Comparison of ENCODE assay signal across 5 worm cellular contexts in genomic region chrII:11157660-11158059, ce11.
TF ChIP-seq lines count a peak whose summit lies in the region.

No protein-coding gene starts in this region.

TF ChIP-seq in whole organism, L1 larva, 84 proteins besides CTCF, POLR2A, EP300 and RAD21 (continues in another document):
- no peak for TF ChIP-seq ama-1 (optimal IDR thresholded peaks at IDR 0.05; lab: Kevin White, UChicago)
- TF ChIP-seq fos-1 (tag; optimal IDR thresholded peaks at IDR 0.05; lab: Kevin White, UChicago): peak; percentile 21
- TF ChIP-seq ceh-82 (tag; optimal IDR thresholded peaks at IDR 0.05; lab: Kevin White, UChicago): peak; percentile 12 to 36 (median 30)
- TF ChIP-seq lin-15B (tag; optimal IDR thresholded peaks at IDR 0.05; lab: Kevin White, UChicago): no peak
- no peak for TF ChIP-seq nhr-237 (tag; optimal IDR thresholded peaks at IDR 0.05; lab: Kevin White, UChicago)
- peak; percentile 70 for TF ChIP-seq nhr-47 (tag; optimal IDR thresholded peaks at IDR 0.05; lab: Kevin White, UChicago)
- no peak for TF ChIP-seq egl-27 (tag; optimal IDR thresholded peaks at IDR 0.05; lab: Kevin White, UChicago)
- peak; percentile 35 for TF ChIP-seq fkh-8 (tag; optimal IDR thresholded peaks at IDR 0.05; lab: Kevin White, UChicago)
- TF ChIP-seq fkh-10 (GFP tag; optimal IDR thresholded peaks at IDR 0.05; lab: Kevin White, UChicago): no peak
- TF ChIP-seq sup-37 (GFP tag; optimal IDR thresholded peaks at IDR 0.05; lab: Kevin White, UChicago): no peak
- TF ChIP-seq mef-2 (tag; optimal IDR thresholded peaks at IDR 0.05; lab: Kevin White, UChicago): no peak
- no peak for TF ChIP-seq skn-1 (tag; optimal IDR thresholded peaks at IDR 0.05; lab: Kevin White, UChicago)
- TF ChIP-seq nhr-28 (tag; optimal IDR thresholded peaks at IDR 0.05; lab: Kevin White, UChicago): no peak
- peak; percentile 57 for TF ChIP-seq tbx-2 (tag; optimal IDR thresholded peaks at IDR 0.05; lab: Kevin White, UChicago)
- peak; percentile 21 for TF ChIP-seq nhr-77 (tag; optimal IDR thresholded peaks at IDR 0.05; lab: Kevin White, UChicago)
- TF ChIP-seq unc-98 (GFP tag; IDR thresholded peaks at IDR 0.05; lab: Robert Waterston, UW): no peak
- TF ChIP-seq aly-2 (tag; optimal IDR thresholded peaks at IDR 0.05; lab: Kevin White, UChicago): peak; percentile 47
- no peak for TF ChIP-seq fkh-4 (tag; optimal IDR thresholded peaks at IDR 0.05; lab: Kevin White, UChicago; ENCODE audit: borderline replicate concordance)
- TF ChIP-seq isw-1 (GFP tag; IDR thresholded peaks at IDR 0.05; lab: Robert Waterston, UW): no peak; the same call in 1 of the 2 replicates

TF ChIP-seq in whole organism, L3 larva, 47 proteins besides CTCF, POLR2A, EP300 and RAD21 (continues in another document):
- TF ChIP-seq ceh-9 (tag; optimal IDR thresholded peaks at IDR 0.05; lab: Kevin White, UChicago): no peak
- no peak for TF ChIP-seq sea-2 (GFP tag; optimal IDR thresholded peaks at IDR 0.05; lab: Kevin White, UChicago)
- TF ChIP-seq lin-39 (tag; optimal IDR thresholded peaks at IDR 0.05; lab: Kevin White, UChicago): peak; percentile 58
- TF ChIP-seq zag-1 (tag; optimal IDR thresholded peaks at IDR 0.05; lab: Kevin White, UChicago): no peak
- peak; percentile 56 for TF ChIP-seq elt-2 (tag; optimal IDR thresholded peaks at IDR 0.05; lab: Kevin White, UChicago)
- TF ChIP-seq ceh-82 (tag; optimal IDR thresholded peaks at IDR 0.05; lab: Kevin White, UChicago): peak; percentile 12
- TF ChIP-seq nfya-1 (tag; optimal IDR thresholded peaks at IDR 0.05; lab: Kevin White, UChicago; ENCODE audit: insufficient read depth): peak; percentile 42
- TF ChIP-seq hmg-11 (tag; optimal IDR thresholded peaks at IDR 0.05; lab: Kevin White, UChicago): peak; percentile 77
- peak; percentile 11 for TF ChIP-seq unc-62 (GFP tag; optimal IDR thresholded peaks at IDR 0.05; lab: Kevin White, UChicago)
- peak; percentile 33 for TF ChIP-seq nhr-43 (tag; optimal IDR thresholded peaks at IDR 0.05; lab: Kevin White, UChicago; ENCODE audit: poor library complexity, severe bottlenecking)
- peak; percentile 3 for TF ChIP-seq snpc-4 (tag; optimal IDR thresholded peaks at IDR 0.05; lab: Kevin White, UChicago)
- TF ChIP-seq egl-5 (tag; optimal IDR thresholded peaks at IDR 0.05; lab: Kevin White, UChicago): no peak
- TF ChIP-seq pha-4 (tag; optimal IDR thresholded peaks at IDR 0.05; lab: Kevin White, UChicago): peak; percentile 12
- no peak for TF ChIP-seq nhr-67 (tag; optimal IDR thresholded peaks at IDR 0.05; lab: Kevin White, UChicago)
- no peak for TF ChIP-seq aly-2 (tag; optimal IDR thresholded peaks at IDR 0.05; lab: Kevin White, UChicago)
- peak; percentile 32 for TF ChIP-seq jun-1 (tag; optimal IDR thresholded peaks at IDR 0.05; lab: Kevin White, UChicago)
- TF ChIP-seq fos-1 (tag; optimal IDR thresholded peaks at IDR 0.05; lab: Kevin White, UChicago): no peak
- no peak for TF ChIP-seq nhr-11 (tag; optimal IDR thresholded peaks at IDR 0.05; lab: Kevin White, UChicago)
- TF ChIP-seq R02D3.7 (tag; optimal IDR thresholded peaks at IDR 0.05; lab: Kevin White, UChicago): peak; percentile 3

TF ChIP-seq in whole organism, early embryonic, 17 proteins besides CTCF, POLR2A, EP300 and RAD21:
- TF ChIP-seq tra-4 (tag; optimal IDR thresholded peaks at IDR 0.05; lab: Kevin White, UChicago) (no peak), ama-1 (optimal IDR thresholded peaks at IDR 0.05; lab: Kevin White, UChicago) (no peak), ets-7 (tag; optimal IDR thresholded peaks at IDR 0.05; lab: Kevin White, UChicago) (no peak), sea-1 (GFP tag; conservative IDR thresholded peaks at IDR 0.05; lab: Robert Waterston, UW) (peak; percentile 73; the same call in 1 of the 2 replicates), flt-1 (GFP tag; IDR thresholded peaks at IDR 0.05; lab: Robert Waterston, UW) (peak; percentile 62; the same call in 1 of the 2 replicates), tbx-37 (GFP tag; conservative IDR thresholded peaks at IDR 0.05; lab: Robert Waterston, UW) (peak; percentile 63), aly-1 (tag; optimal IDR thresholded peaks at IDR 0.05; lab: Kevin White, UChicago) (no peak), F13C5.2 (tag; optimal IDR thresholded peaks at IDR 0.05; lab: Kevin White, UChicago) (no peak), hmbx-1 (tag; optimal IDR thresholded peaks at IDR 0.05; lab: Kevin White, UChicago) (no peak), hmg-4 (GFP tag; optimal IDR thresholded peaks at IDR 0.05; lab: Kevin White, UChicago) (no peak), B0310.2 (tag; optimal IDR thresholded peaks at IDR 0.05; lab: Kevin White, UChicago) (no peak), pes-1 (GFP tag; IDR thresholded peaks at IDR 0.05; lab: Robert Waterston, UW) (peak; percentile 78), tbx-11 (GFP tag; IDR thresholded peaks at IDR 0.05; lab: Robert Waterston, UW) (0 out of 2 replicates have a peak, but pooled peaks have one; percentile 44), ceh-36 (tag; optimal IDR thresholded peaks at IDR 0.05; lab: Kevin White, UChicago) (peak; percentile 73), ceh-13 (GFP tag; optimal IDR thresholded peaks at IDR 0.05; lab: Kevin White, UChicago) (peak; percentile 4), scrt-1 (GFP tag; IDR thresholded peaks at IDR 0.05; lab: Robert Waterston, UW) (peak; percentile 70), hnd-1 (tag; optimal IDR thresholded peaks at IDR 0.05; lab: Kevin White, UChicago) (peak; percentile 34)

TF ChIP-seq in whole organism, midembryonic, 9 proteins besides CTCF, POLR2A, EP300 and RAD21:
- TF ChIP-seq cog-1 (tag; optimal IDR thresholded peaks at IDR 0.05; lab: Kevin White, UChicago) (no peak), tab-1 (GFP tag; IDR thresholded peaks at IDR 0.05; lab: Robert Waterston, UW) (peak; percentile 84), med-1 (GFP tag; optimal IDR thresholded peaks at IDR 0.05; lab: Kevin White, UChicago; ENCODE audit: insufficient read depth) (no peak), flt-1 (GFP tag; IDR thresholded peaks at IDR 0.05; lab: Robert Waterston, UW) (peak; percentile 86), ztf-29 (GFP tag; IDR thresholded peaks at IDR 0.05; lab: Robert Waterston, UW) (peak; percentile 78), T22C8.4 (GFP tag; IDR thresholded peaks at IDR 0.05; lab: Robert Waterston, UW) (peak; percentile 60; the same call in 1 of the 2 replicates), ztf-23 (GFP tag; IDR thresholded peaks at IDR 0.05; lab: Robert Waterston, UW) (peak; percentile 78), ref-1 (GFP tag; conservative IDR thresholded peaks at IDR 0.05; lab: Robert Waterston, UW) (peak; percentile 58; the same call in 1 of the 2 replicates), klf-2 (GFP tag; conservative IDR thresholded peaks at IDR 0.05; lab: Robert Waterston, UW) (peak; percentile 74)

TF ChIP-seq in whole organism, young adult, 124 proteins besides CTCF, POLR2A, EP300 and RAD21 (continues in another document):
- TF ChIP-seq mcd-1 (GFP tag; IDR thresholded peaks at IDR 0.05; lab: Robert Waterston, UW) (peak; percentile 69), B0336.3 (GFP tag; IDR thresholded peaks at IDR 0.05; lab: Robert Waterston, UW) (peak; percentile 37; the same call in 1 of the 2 replicates), unc-130 (GFP tag; optimal IDR thresholded peaks at IDR 0.05; lab: Kevin White, UChicago) (peak; percentile 4), lir-1 (GFP tag; conservative IDR thresholded peaks at IDR 0.05; lab: Robert Waterston, UW) (0 out of 2 replicates have a peak, but pooled peaks have one; percentile 31), let-526 (GFP tag; IDR thresholded peaks at IDR 0.05; lab: Robert Waterston, UW) (0 out of 2 replicates have a peak, but pooled peaks have one; percentile 11), ztf-6 (GFP tag; IDR thresholded peaks at IDR 0.05; lab: Robert Waterston, UW) (0 out of 2 replicates have a peak, but pooled peaks have one; percentile 52), T07F8.4 (tag; optimal IDR thresholded peaks at IDR 0.05; lab: Kevin White, UChicago) (peak; percentile 10), Y53F4B.3 (GFP tag; IDR thresholded peaks at IDR 0.05; lab: Robert Waterston, UW) (0 out of 2 replicates have a peak, but pooled peaks have one; percentile 25), bed-2 (GFP tag; IDR thresholded peaks at IDR 0.05; lab: Robert Waterston, UW) (no peak), K11D2.4 (GFP tag; IDR thresholded peaks at IDR 0.05; lab: Robert Waterston, UW) (0 out of 2 replicates have a peak, but pooled peaks have one; percentile 46), snpc-3.4 (tag; optimal IDR thresholded peaks at IDR 0.05; lab: Kevin White, UChicago) (peak; percentile 45), ekl-4 (GFP tag; IDR thresholded peaks at IDR 0.05; lab: Robert Waterston, UW) (peak; percentile 59; the same call in 1 of the 2 replicates), madf-6 (GFP tag; IDR thresholded peaks at IDR 0.05; lab: Robert Waterston, UW) (peak; percentile 58), him-1 (tag; optimal IDR thresholded peaks at IDR 0.05; lab: Kevin White, UChicago) (peak; percentile 84), ceh-27 (GFP tag; optimal IDR thresholded peaks at IDR 0.05; lab: Kevin White, UChicago) (peak; percentile 19), lin-40 (tag; optimal IDR thresholded peaks at IDR 0.05; lab: Kevin White, UChicago) (peak; percentile 33), Y95B8A.8 (GFP tag; IDR thresholded peaks at IDR 0.05; lab: Robert Waterston, UW) (0 out of 2 replicates have a peak, but pooled peaks have one; percentile 47), ztf-18 (tag; optimal IDR thresholded peaks at IDR 0.05; lab: Kevin White, UChicago) (peak; percentile 63), attf-6 (GFP tag; IDR thresholded peaks at IDR 0.05; lab: Robert Waterston, UW) (0 out of 2 replicates have a peak, but pooled peaks have one; percentile 22), ceh-100 (GFP tag; IDR thresholded peaks at IDR 0.05; lab: Robert Waterston, UW) (peak; percentile 40), nhr-90 (tag; optimal IDR thresholded peaks at IDR 0.05; lab: Kevin White, UChicago) (peak; percentile 80), lin-26 (GFP tag; IDR thresholded peaks at IDR 0.05; lab: Robert Waterston, UW) (peak; percentile 84), F39B2.1 (GFP tag; IDR thresholded peaks at IDR 0.05; lab: Robert Waterston, UW) (no peak), lsl-1 (GFP tag; optimal IDR thresholded peaks at IDR 0.05; lab: Kevin White, UChicago) (peak; percentile 47), snpc-1.1 (tag; optimal IDR thresholded peaks at IDR 0.05; lab: Kevin White, UChicago; ENCODE audit: insufficient read depth) (peak; percentile 19), mxl-1 (tag; optimal IDR thresholded peaks at IDR 0.05; lab: Kevin White, UChicago) (peak; percentile 82), dox-1 (GFP tag; IDR thresholded peaks at IDR 0.05; lab: Robert Waterston, UW) (peak; percentile 73), madf-8 (GFP tag; conservative IDR thresholded peaks at IDR 0.05; lab: Robert Waterston, UW) (peak; percentile 19; the same call in 1 of the 2 replicates), hrde-1 (tag; optimal IDR thresholded peaks at IDR 0.05; lab: Kevin White, UChicago; ENCODE audit: borderline replicate concordance) (peak; percentile 58), hlh-12 (tag; optimal IDR thresholded peaks at IDR 0.05; lab: Kevin White, UChicago) (peak; percentile 28), let-607 (tag; optimal IDR thresholded peaks at IDR 0.05; lab: Kevin White, UChicago) (peak in 1 of 2 experiments; percentile 33), pbrm-1 (GFP tag; IDR thresholded peaks at IDR 0.05; lab: Robert Waterston, UW) (peak; percentile 72)

Comparison
In these comparisons a context has a peak if more than half of its experiments do, and no peak if none do; other contexts are left out.
1. Of the 8 proteins assayed by ChIP-seq in both whole organism, young adult and whole organism, L1 larva: peak only in whole organism, young adult: none; only in whole organism, L1 larva: dpl-1 and efl-1; in both: nhr-90, snpc-4 and unc-130; in neither: 1; mixed calls (peak in some experiments, not most) for 2.